Fruit fly (Drosophila melanogaster) whole organism, embryonic: ENCODE results near the gene Chd64.

ENCODE experiments used
- ATbp ChIP-seq: fragments of 200-800 bp; sonication (Bioruptor generic); optimal IDR thresholded peaks from 2 replicates; lab custom pipeline; 2017; ENCODE audit warnings: missing biosample characterization, mild to moderate bottlenecking, missing genetic modification characterization, missing genetic modification reagents
- Atf6 ChIP-seq: fragments of 200-800 bp; sonication (Bioruptor generic); IDR thresholded peaks from 2 replicates; pipeline ENCODE4 v1.3.6; 2022; ENCODE audit warnings: missing biosample characterization, missing genetic modification characterization
- CG10321 ChIP-seq: fragments of 200-800 bp; sonication (Bioruptor generic); IDR thresholded peaks from 2 replicates; pipeline ENCODE4 v1.3.6; 2022; ENCODE audit warnings: missing biosample characterization, missing genetic modification characterization
- CG11085 ChIP-seq: fragments of 200-800 bp; sonication (Bioruptor generic); IDR thresholded peaks from 2 replicates; pipeline ENCODE4 v1.3.6; 2022; ENCODE audit warnings: missing biosample characterization, missing genetic modification characterization
- CG11093 ChIP-seq: fragments of 200-800 bp; sonication (Bioruptor generic); IDR thresholded peaks from 3 replicates; pipeline ENCODE4 v1.3.6; 2022; ENCODE audit warnings: missing biosample characterization, missing genetic modification characterization
- CG12236 ChIP-seq: fragments of 200-800 bp; sonication (Bioruptor generic); optimal IDR thresholded peaks from 2 replicates; lab custom pipeline; 2016; ENCODE audit warnings: missing biosample characterization, missing genetic modification characterization
- CG12744 ChIP-seq: fragments of 200-800 bp; sonication (Bioruptor generic); optimal IDR thresholded peaks from 2 replicates; lab custom pipeline; 2016; ENCODE audit warnings: missing biosample characterization, missing genetic modification characterization
- CG13624 ChIP-seq: fragments of 200-800 bp; sonication (Bioruptor generic); optimal IDR thresholded peaks from 2 replicates; lab custom pipeline; 2016; ENCODE audit warnings: missing biosample characterization, missing genetic modification characterization
- CG14667 ChIP-seq: fragments of 200-800 bp; sonication (Bioruptor generic); IDR thresholded peaks from 2 replicates; pipeline ENCODE4 v1.3.6; 2022; ENCODE audit warnings: missing biosample characterization, missing genetic modification characterization
- CG15073 ChIP-seq: fragments of 200-800 bp; sonication (Bioruptor generic); optimal IDR thresholded peaks from 2 replicates; lab custom pipeline; 2016; ENCODE audit warnings: missing biosample characterization, missing genetic modification characterization
- CG1792 ChIP-seq: fragments of 200-800 bp; sonication (Bioruptor generic); optimal IDR thresholded peaks from 2 replicates; lab custom pipeline; 2016; ENCODE audit warnings: missing biosample characterization, missing genetic modification characterization
- CG18262 ChIP-seq: fragments of 200-800 bp; optimal IDR thresholded peaks from 3 replicates; lab custom pipeline; 2019; ENCODE audit warnings: missing biosample characterization, mild to moderate bottlenecking, missing genetic modification characterization, moderate library complexity
- CG1832 ChIP-seq: fragments of 200-800 bp; sonication (Bioruptor generic); optimal IDR thresholded peaks from 2 replicates; lab custom pipeline; 2017; ENCODE audit warnings: missing biosample characterization, mild to moderate bottlenecking, missing genetic modification characterization, inconsistent platforms
- CG31365 ChIP-seq: fragments of 200-800 bp; sonication (Bioruptor generic); optimal IDR thresholded peaks from 2 replicates; lab custom pipeline; 2018; ENCODE audit warnings: missing biosample characterization, mild to moderate bottlenecking, missing genetic modification characterization
- CG31388 ChIP-seq: fragments of 200-800 bp; sonication (Bioruptor generic); optimal IDR thresholded peaks from 2 replicates; lab custom pipeline; 2016; ENCODE audit warnings: missing biosample characterization, missing genetic modification characterization
- CG3726 ChIP-seq: fragments of 200-800 bp; sonication (Bioruptor generic); IDR thresholded peaks from 3 replicates; pipeline ENCODE4, ENCODE4 v1.3.6; 2022; ENCODE audit warnings: missing biosample characterization, missing genetic modification characterization
- CG4424 ChIP-seq: fragments of 200-800 bp; sonication (Bioruptor generic); optimal IDR thresholded peaks from 3 replicates; lab custom pipeline; 2016; ENCODE audit warnings: missing biosample characterization, missing genetic modification characterization
- CG4707 ChIP-seq: fragments of 200-800 bp; sonication (Bioruptor generic); optimal IDR thresholded peaks from 2 replicates; lab custom pipeline; 2018; ENCODE audit warnings: missing biosample characterization, mild to moderate bottlenecking, missing genetic modification characterization, moderate library complexity
- CG5180 ChIP-seq: fragments of 200-800 bp; sonication (Bioruptor generic); optimal IDR thresholded peaks from 3 replicates; lab custom pipeline; 2017; ENCODE audit warnings: missing biosample characterization, missing genetic modification characterization, mild to moderate bottlenecking, moderate library complexity, missing genetic modification reagents
- CG7839 ChIP-seq: fragments of 200-800 bp; sonication (Bioruptor generic); optimal IDR thresholded peaks from 3 replicates; lab custom pipeline; 2018; ENCODE audit warnings: missing biosample characterization, mild to moderate bottlenecking, missing genetic modification characterization, moderate library complexity
- CG9797 ChIP-seq: fragments of 200-800 bp; sonication (Bioruptor generic); optimal IDR thresholded peaks from 3 replicates; lab custom pipeline; 2018; ENCODE audit warnings: missing biosample characterization, mild to moderate bottlenecking, missing genetic modification characterization
- Dip3 ChIP-seq: fragments of 200-800 bp; sonication (Bioruptor generic); optimal IDR thresholded peaks from 3 replicates; lab custom pipeline; 2016; ENCODE audit warnings: missing biosample characterization, missing genetic modification characterization
- E2f2 ChIP-seq: fragments of 200-800 bp; sonication (Bioruptor generic); IDR thresholded peaks from 2 replicates; pipeline ENCODE4 v1.3.6; 2022; ENCODE audit warnings: missing biosample characterization, missing genetic modification characterization
- HLH3B ChIP-seq: fragments of 200-800 bp; sonication (Bioruptor generic); IDR thresholded peaks from 2 replicates; pipeline ENCODE4 v1.3.6; 2022; ENCODE audit warnings: missing biosample characterization, missing genetic modification characterization
- MESR4 ChIP-seq: fragments of 200-800 bp; sonication (Bioruptor generic); optimal IDR thresholded peaks from 2 replicates; lab custom pipeline; 2018; ENCODE audit warnings: missing biosample characterization, mild to moderate bottlenecking, missing genetic modification characterization, moderate library complexity
- Max ChIP-seq: fragments of 200-800 bp; sonication (Bioruptor generic); optimal IDR thresholded peaks from 2 replicates; lab custom pipeline; 2016; ENCODE audit warnings: missing biosample characterization, mild to moderate bottlenecking, missing genetic modification characterization
- Oli ChIP-seq: fragments of 200-800 bp; sonication (Bioruptor generic); optimal IDR thresholded peaks from 2 replicates; lab custom pipeline; 2018; ENCODE audit warnings: missing biosample characterization, mild to moderate bottlenecking, missing genetic modification characterization, moderate library complexity
- Sry-β ChIP-seq: fragments of 200-800 bp; sonication (Bioruptor generic); optimal IDR thresholded peaks from 2 replicates; lab custom pipeline; 2018; ENCODE audit warnings: missing biosample characterization, mild to moderate bottlenecking, missing genetic modification characterization, moderate library complexity
- ab ChIP-seq: fragments of 200-800 bp; sonication (Bioruptor generic); optimal IDR thresholded peaks from 2 replicates; lab custom pipeline; 2016; ENCODE audit warnings: missing biosample characterization, missing genetic modification characterization
- ash1 ChIP-seq: fragments of 200-800 bp; sonication (Bioruptor generic); optimal IDR thresholded peaks from 2 replicates; lab custom pipeline; 2018; ENCODE audit warnings: missing biosample characterization, mild to moderate bottlenecking, missing genetic modification characterization
- cad ChIP-seq: fragments of >200 bp; optimal IDR thresholded peaks from 2 replicates; lab custom pipeline; 2017; ENCODE audit warnings: missing biosample characterization, missing genetic modification characterization
- caup ChIP-seq: fragments of 200-800 bp; sonication (Bioruptor generic); optimal IDR thresholded peaks from 3 replicates; lab custom pipeline; 2017; ENCODE audit warnings: missing biosample characterization, mild to moderate bottlenecking, missing genetic modification characterization, moderate library complexity; ENCODE audit not compliant: severe bottlenecking
- dati ChIP-seq: fragments of 200-800 bp; sonication (Bioruptor generic); IDR thresholded peaks from 2 replicates; pipeline ENCODE4 v1.3.6; 2022; ENCODE audit warnings: missing biosample characterization, missing genetic modification characterization
- disco-r ChIP-seq: fragments of 200-800 bp; sonication (Bioruptor generic); optimal IDR thresholded peaks from 2 replicates; lab custom pipeline; 2016; ENCODE audit warnings: missing biosample characterization, missing genetic modification characterization
- dm ChIP-seq: fragments of 200-800 bp; sonication (Bioruptor generic); optimal IDR thresholded peaks from 3 replicates; lab custom pipeline; 2016; ENCODE audit warnings: missing biosample characterization, missing genetic modification characterization
- eyg ChIP-seq: fragments of 200-800 bp; sonication (Bioruptor generic); optimal IDR thresholded peaks from 3 replicates; lab custom pipeline; 2016; ENCODE audit warnings: missing biosample characterization, missing genetic modification characterization
- gt ChIP-seq: fragments of 200-800 bp; sonication (Bioruptor generic); IDR thresholded peaks from 2 replicates; pipeline ENCODE4 v1.3.6; 2022; ENCODE audit warnings: missing biosample characterization, missing genetic modification characterization
- hkb ChIP-seq, 2 experiments: fragments of 200-800 bp in 1 of 2; fragments of >200 bp in 1 of 2; sonication (Bioruptor generic) in 1 of 2; IDR thresholded peaks in 1 of 2; optimal IDR thresholded peaks in 1 of 2; 2 replicates each; pipeline versions ENCODE4 v1.3.6 to Lab custom; 2017 to 2022; ENCODE audit warnings: missing biosample characterization in 1 of 2, missing genetic modification characterization in 1 of 2
- insv ChIP-seq, 2 experiments: fragments of 200-800 bp; sonication (Bioruptor generic); optimal IDR thresholded peaks; 3 replicates each; lab custom pipeline; 2016 to 2018; ENCODE audit warnings: missing biosample characterization in 2 of 2, missing genetic modification characterization in 2 of 2
- kay ChIP-seq: fragments of 200-800 bp; sonication (Bioruptor generic); optimal IDR thresholded peaks from 2 replicates; lab custom pipeline; 2016; ENCODE audit warnings: missing biosample characterization, missing genetic modification characterization
- lab ChIP-seq: fragments of 200-800 bp; sonication (Bioruptor generic); optimal IDR thresholded peaks from 3 replicates; lab custom pipeline; 2017; ENCODE audit warnings: missing biosample characterization, missing genetic modification characterization, mild to moderate bottlenecking, moderate library complexity, missing genetic modification reagents
- lilli ChIP-seq: fragments of 200-800 bp; sonication (Bioruptor generic); optimal IDR thresholded peaks from 3 replicates; lab custom pipeline; 2016; ENCODE audit warnings: missing biosample characterization, missing genetic modification characterization
- onecut ChIP-seq: fragments of 200-800 bp; sonication (Bioruptor generic); IDR thresholded peaks from 2 replicates; pipeline ENCODE4 v1.3.6; 2022; ENCODE audit warnings: missing biosample characterization, missing genetic modification characterization
- pan ChIP-seq, 4 experiments: fragments of >200 bp in 3 of 4; fragments of 200-800 bp in 1 of 4; sonication (Bioruptor generic) in 1 of 4; optimal IDR thresholded peaks in 3 of 4; IDR thresholded peaks in 1 of 4; 2 replicates each; pipeline versions ENCODE4 v1.3.6 to Lab custom; 2017 to 2022; ENCODE audit warnings: missing biosample characterization in 2 of 4, missing genetic modification characterization in 2 of 4, mixed read lengths in 1 of 4
- pnt ChIP-seq: fragments of 200-800 bp; sonication (Bioruptor generic); optimal IDR thresholded peaks from 3 replicates; lab custom pipeline; 2016; ENCODE audit warnings: missing biosample characterization, missing genetic modification characterization
- pros ChIP-seq: fragments of 200-800 bp; sonication (Bioruptor generic); optimal IDR thresholded peaks from 3 replicates; lab custom pipeline; 2019; ENCODE audit warnings: missing biosample characterization, mild to moderate bottlenecking, missing genetic modification characterization, moderate library complexity
- sisA ChIP-seq: fragments of 200-800 bp; sonication (Bioruptor generic); IDR thresholded peaks from 2 replicates; pipeline ENCODE4 v1.3.6; 2022; ENCODE audit warnings: missing biosample characterization, missing genetic modification characterization
- wek ChIP-seq: fragments of 200-800 bp; sonication (Bioruptor generic); optimal IDR thresholded peaks from 3 replicates; lab custom pipeline; 2018; ENCODE audit warnings: missing biosample characterization, mild to moderate bottlenecking, missing genetic modification characterization, moderate library complexity

Chd64 gene

DNA sequence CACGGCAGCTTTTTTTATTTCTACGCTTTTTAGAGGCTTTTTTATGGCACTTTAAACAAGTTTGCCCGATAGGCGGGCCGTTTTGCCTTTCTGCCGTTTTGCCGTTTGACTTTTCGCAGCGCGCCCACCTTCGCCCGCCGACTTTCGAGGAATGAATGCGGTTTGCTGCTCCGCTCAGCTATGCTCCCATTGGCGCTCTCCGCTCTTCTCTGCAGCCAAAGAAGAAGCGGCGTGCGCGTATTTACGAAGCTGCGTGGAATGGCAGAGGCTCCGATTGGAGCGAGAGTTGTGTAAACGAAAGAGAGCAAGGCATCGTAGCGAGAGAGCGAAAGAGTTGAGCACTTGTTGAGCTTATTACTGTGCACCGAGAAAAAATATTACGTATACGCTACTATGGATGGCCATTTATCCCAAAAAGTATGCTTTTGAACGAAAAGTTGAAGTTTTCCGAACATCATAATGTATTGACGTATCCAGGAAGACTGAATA is 50.6 kb downstream of the Chd64 start, which contains the start of gene wit (continued):
- TF ChIP-seq Sry-β (GFP tag; lab: Kevin White, UChicago) (no peak), CG4424 (GFP tag; lab: Kevin White, UChicago) (no peak), Max (no peak), CG1792 (GFP tag; lab: Kevin White, UChicago) (no peak), Oli (tag; lab: Kevin White, UChicago) (no peak), kay (GFP tag; lab: Kevin White, UChicago) (no peak)

DNA sequence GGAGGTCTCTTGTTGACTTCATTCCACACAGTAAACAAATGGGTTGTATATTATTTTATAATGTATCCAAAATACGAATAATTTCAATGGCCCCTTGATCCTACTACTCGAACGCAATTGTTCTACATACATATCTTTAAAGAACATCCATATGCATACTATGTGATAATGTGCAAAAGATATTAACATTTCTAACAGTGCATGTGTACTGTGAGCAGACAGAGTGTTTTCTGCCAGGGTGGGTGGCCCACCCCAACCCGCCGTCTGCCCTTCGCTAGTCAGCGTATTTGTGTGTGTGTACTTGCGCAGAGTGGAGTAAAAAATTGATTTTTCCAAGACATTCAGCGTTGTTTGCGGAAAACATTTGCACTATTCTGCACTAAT is 51.2 kb downstream of the Chd64 start:
- peak; percentile 20 for TF ChIP-seq pnt (GFP tag; lab: Kevin White, UChicago)
- no peak for TF ChIP-seq disco-r (GFP tag; lab: Kevin White, UChicago)
- no peak for TF ChIP-seq hkb (optimal IDR thresholded peaks at IDR 0.05; lab: Kevin White, UChicago)
- peak; percentile 80 for TF ChIP-seq hkb (GFP tag; IDR thresholded peaks at IDR 0.05; lab: Robert Waterston, UW)
- no peak for TF ChIP-seq dm (GFP tag; lab: Kevin White, UChicago)
- TF ChIP-seq CG7839 (tag; lab: Kevin White, UChicago) = no peak
- TF ChIP-seq MESR4 = no peak
- peak; percentile 22 for TF ChIP-seq CG4424 (GFP tag; lab: Kevin White, UChicago)
- peak; percentile 82 for TF ChIP-seq HLH3B (GFP tag; lab: Robert Waterston, UW)
- TF ChIP-seq eyg = no peak
- no peak for TF ChIP-seq CG15073 (GFP tag; lab: Kevin White, UChicago)
- TF ChIP-seq CG31388 = no peak
- TF ChIP-seq CG18262 (tag; lab: Kevin White, UChicago) = peak; percentile 22
- TF ChIP-seq CG12744 (GFP tag; lab: Kevin White, UChicago) = no peak
- TF ChIP-seq pros = no peak
- no peak for TF ChIP-seq CG5180 (GFP tag; lab: Kevin White, UChicago)
- 0 out of 2 replicates have a peak, but pooled peaks have one; percentile 18 for TF ChIP-seq CG10321 (GFP tag; lab: Robert Waterston, UW)
- peak; percentile 9 for TF ChIP-seq Dip3 (GFP tag; lab: Kevin White, UChicago)
- TF ChIP-seq CG14667 (GFP tag; lab: Robert Waterston, UW) = peak; percentile 67
- no peak for TF ChIP-seq ash1 (GFP tag; lab: Kevin White, UChicago)
- TF ChIP-seq Sry-β (GFP tag; lab: Kevin White, UChicago) = no peak
- TF ChIP-seq lilli (GFP tag; lab: Kevin White, UChicago) = peak; percentile 3
- TF ChIP-seq CG4707 (GFP tag; lab: Kevin White, UChicago) = peak; percentile 33
- peak; percentile 7 for TF ChIP-seq CG31365 (tag; lab: Kevin White, UChicago)
- TF ChIP-seq CG9797 (GFP tag; lab: Kevin White, UChicago) = no peak
- TF ChIP-seq CG11093 (GFP tag; lab: Robert Waterston, UW) = no peak
- TF ChIP-seq gt (GFP tag; lab: Robert Waterston, UW) = no peak
- peak; percentile 64; the same call in 1 of the 3 replicates for TF ChIP-seq CG3726 (GFP tag; lab: Robert Waterston, UW)
- no peak for TF ChIP-seq CG11085 (GFP tag; lab: Robert Waterston, UW)
- TF ChIP-seq wek (GFP tag; lab: Kevin White, UChicago) = no peak
- TF ChIP-seq sisA = peak; percentile 82
- peak; percentile 74 for TF ChIP-seq Atf6
- TF ChIP-seq cad (GFP tag; lab: Kevin White, UChicago) = no peak
- no peak for TF ChIP-seq CG12236 (GFP tag; lab: Kevin White, UChicago)
- peak; percentile 58; the same call in 1 of the 2 replicates for TF ChIP-seq dati (GFP tag; lab: Robert Waterston, UW)
- peak; percentile 97 for TF ChIP-seq onecut (GFP tag; lab: Robert Waterston, UW)
- TF ChIP-seq CG13624 (GFP tag; lab: Kevin White, UChicago) = no peak
- no peak for TF ChIP-seq pan (optimal IDR thresholded peaks at IDR 0.05; lab: Kevin White, UChicago)
- TF ChIP-seq pan (GFP tag; optimal IDR thresholded peaks at IDR 0.05 in 1 of 2, IDR thresholded peaks at IDR 0.05 in 1 of 2) = peak in 1 of 2 experiments; percentile 81
- peak; percentile 55 for TF ChIP-seq lab (GFP tag; lab: Kevin White, UChicago)
- peak; percentile 76 for TF ChIP-seq ATbp
- TF ChIP-seq caup = peak; percentile 62
- TF ChIP-seq E2f2 (GFP tag; lab: Robert Waterston, UW) = no peak
- no peak for TF ChIP-seq insv (GFP tag; optimal IDR thresholded peaks at IDR 0.05; lab: Kevin White, UChicago)
- no peak for TF ChIP-seq CG1832 (GFP tag; lab: Kevin White, UChicago)
- no peak for TF ChIP-seq ab (GFP tag; lab: Kevin White, UChicago)
